Fruit fly (Drosophila melanogaster) whole organism, adult: Measurements from ENCODE around the gene CG32081.
A peak's percentile ranks its signal among the peaks of the same experiment; 100 is the strongest.

ENCODE experiments used
- CG11617 ChIP-seq: fragments of 200-800 bp; sonication (Bioruptor generic); optimal IDR thresholded peaks from 2 replicates; lab custom pipeline; 2017; ENCODE audit warnings: mild to moderate bottlenecking, missing biosample characterization, missing genetic modification reagents, missing genetic modification characterization
- CG12768 ChIP-seq: fragments of 200-800 bp; sonication (Bioruptor generic); optimal IDR thresholded peaks from 2 replicates; lab custom pipeline; 2017; ENCODE audit warnings: missing biosample characterization, missing genetic modification characterization, mild to moderate bottlenecking, moderate library complexity, missing genetic modification reagents
- CG14711 ChIP-seq: fragments of 200-800 bp; sonication (Bioruptor generic); optimal IDR thresholded peaks from 2 replicates; lab custom pipeline; 2018; ENCODE audit warnings: missing biosample characterization, mild to moderate bottlenecking, missing genetic modification characterization, moderate library complexity
- CG1620 ChIP-seq: fragments of 200-800 bp; sonication (Bioruptor generic); optimal IDR thresholded peaks from 2 replicates; lab custom pipeline; 2016; ENCODE audit warnings: missing biosample characterization, missing genetic modification characterization
- CG33017 ChIP-seq: fragments of 200-800 bp; sonication (Bioruptor generic); optimal IDR thresholded peaks from 2 replicates; lab custom pipeline; 2018; ENCODE audit warnings: missing biosample characterization, mild to moderate bottlenecking, missing genetic modification characterization, moderate library complexity
- CG5204 ChIP-seq: fragments of 200-800 bp; sonication (Bioruptor generic); optimal IDR thresholded peaks from 2 replicates; lab custom pipeline; 2016; ENCODE audit warnings: missing biosample characterization, missing genetic modification characterization
- CG7045 ChIP-seq: fragments of 200-800 bp; sonication (Bioruptor generic); optimal IDR thresholded peaks from 2 replicates; lab custom pipeline; 2017; ENCODE audit warnings: missing biosample characterization, mild to moderate bottlenecking, missing genetic modification characterization
- CG7101 ChIP-seq: fragments of 200-800 bp; sonication (Bioruptor generic); optimal IDR thresholded peaks from 2 replicates; lab custom pipeline; 2018; ENCODE audit warnings: missing biosample characterization, mild to moderate bottlenecking, missing genetic modification characterization, moderate library complexity
- Clk ChIP-seq: fragments of 200-800 bp; sonication (Bioruptor generic); optimal IDR thresholded peaks from 2 replicates; lab custom pipeline; 2017; ENCODE audit warnings: missing biosample characterization, missing genetic modification characterization
- Crg-1 ChIP-seq: fragments of 200-800 bp; sonication (Bioruptor generic); optimal IDR thresholded peaks from 2 replicates; lab custom pipeline; 2016; ENCODE audit warnings: missing biosample characterization, missing genetic modification characterization
- Hr96 ChIP-seq: fragments of 200-800 bp; sonication (Bioruptor generic); optimal IDR thresholded peaks from 2 replicates; lab custom pipeline; 2016; ENCODE audit warnings: missing biosample characterization, missing genetic modification characterization
- Mnt ChIP-seq: fragments of 200-800 bp; sonication (Bioruptor generic); optimal IDR thresholded peaks from 2 replicates; lab custom pipeline; 2016; ENCODE audit warnings: missing biosample characterization, mild to moderate bottlenecking, missing genetic modification characterization
- bab1 ChIP-seq: fragments of 200-800 bp; sonication (Bioruptor generic); optimal IDR thresholded peaks from 3 replicates; lab custom pipeline; 2019; ENCODE audit warnings: missing biosample characterization, mild to moderate bottlenecking, missing genetic modification characterization, moderate library complexity
- cic ChIP-seq: fragments of 200-800 bp; sonication (Bioruptor generic); optimal IDR thresholded peaks from 2 replicates; lab custom pipeline; 2017; ENCODE audit warnings: missing biosample characterization, mild to moderate bottlenecking, missing genetic modification characterization, moderate library complexity
- cnc ChIP-seq, 2 experiments: fragments of >200 bp; optimal IDR thresholded peaks; 2 replicates each; lab custom pipeline; 2017
- kay ChIP-seq: fragments of 200-800 bp; sonication (Bioruptor generic); peaks from one replicate; lab custom pipeline; 2016; ENCODE audit warnings: missing biosample characterization, missing genetic modification characterization, borderline replicate concordance
- ovo ChIP-seq: fragments of 200-800 bp; sonication (Bioruptor generic); optimal IDR thresholded peaks from 2 replicates; lab custom pipeline; 2016; ENCODE audit warnings: missing biosample characterization, missing genetic modification characterization
- pad ChIP-seq: fragments of 200-800 bp; sonication (Bioruptor generic); optimal IDR thresholded peaks from 3 replicates; lab custom pipeline; 2017; ENCODE audit warnings: missing biosample characterization, missing genetic modification characterization, mild to moderate bottlenecking, moderate library complexity, missing genetic modification reagents
- tj ChIP-seq: fragments of 200-800 bp; sonication (Bioruptor generic); optimal IDR thresholded peaks from 3 replicates; lab custom pipeline; 2017; ENCODE audit warnings: missing biosample characterization, mild to moderate bottlenecking, missing genetic modification characterization, moderate library complexity
- toe ChIP-seq: fragments of 200-800 bp; sonication (Bioruptor generic); optimal IDR thresholded peaks from 2 replicates; lab custom pipeline; 2016; ENCODE audit warnings: missing biosample characterization, missing genetic modification characterization

CG32081 gene

DNA sequence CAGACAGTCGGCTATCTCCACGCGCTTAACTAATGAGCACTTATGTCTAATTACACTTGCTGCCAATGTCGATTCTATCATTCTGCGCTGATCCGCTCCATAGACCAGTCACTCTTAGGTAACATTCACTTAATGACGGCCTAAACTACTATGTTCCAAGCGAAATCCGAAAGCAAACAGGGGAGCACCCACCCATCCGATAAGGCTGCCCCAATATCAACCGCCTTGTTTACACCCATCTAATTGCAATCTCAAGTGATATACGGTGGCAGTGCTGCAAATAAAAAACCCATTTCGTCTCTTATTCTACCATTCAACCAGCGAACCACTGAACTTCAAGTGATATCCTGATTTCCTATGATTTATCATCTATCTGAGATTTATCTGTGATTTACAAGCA, 22.0 kb downstream of the CG32081 start:
- TF ChIP-seq CG33017, result peak; percentile 40
- TF ChIP-seq toe (GFP tag; lab: Kevin White, UChicago), result no peak
- no peak for TF ChIP-seq bab1 (GFP tag; lab: Kevin White, UChicago)
- peak; percentile 41 for TF ChIP-seq ovo (GFP tag; lab: Kevin White, UChicago)
- TF ChIP-seq CG7045 (GFP tag; lab: Kevin White, UChicago), result peak; percentile 79
- TF ChIP-seq Mnt (GFP tag; lab: Kevin White, UChicago), result peak; percentile 35
- TF ChIP-seq kay, result no peak
- peak; percentile 47 for TF ChIP-seq CG7101
- TF ChIP-seq Clk, result no peak
- peak; percentile 28 for TF ChIP-seq CG5204 (GFP tag; lab: Kevin White, UChicago)
- TF ChIP-seq CG11617, result peak; percentile 25
- no peak for TF ChIP-seq tj (GFP tag; lab: Kevin White, UChicago)
- peak; percentile 71 for TF ChIP-seq cic (GFP tag; lab: Kevin White, UChicago)
- peak; percentile 43 for TF ChIP-seq pad
- TF ChIP-seq CG12768 (GFP tag; lab: Kevin White, UChicago), result peak; percentile 62
- peak; percentile 6 for TF ChIP-seq CG1620
- peak; percentile 65 for TF ChIP-seq Crg-1 (GFP tag; lab: Kevin White, UChicago)
- TF ChIP-seq Hr96 (GFP tag; lab: Kevin White, UChicago), result peak; percentile 2
- peak; percentile 13 for TF ChIP-seq CG14711 (tag; lab: Kevin White, UChicago)
- no peak for TF ChIP-seq cnc (optimal IDR thresholded peaks at IDR 0.05; lab: Kevin White, UChicago)

DNA sequence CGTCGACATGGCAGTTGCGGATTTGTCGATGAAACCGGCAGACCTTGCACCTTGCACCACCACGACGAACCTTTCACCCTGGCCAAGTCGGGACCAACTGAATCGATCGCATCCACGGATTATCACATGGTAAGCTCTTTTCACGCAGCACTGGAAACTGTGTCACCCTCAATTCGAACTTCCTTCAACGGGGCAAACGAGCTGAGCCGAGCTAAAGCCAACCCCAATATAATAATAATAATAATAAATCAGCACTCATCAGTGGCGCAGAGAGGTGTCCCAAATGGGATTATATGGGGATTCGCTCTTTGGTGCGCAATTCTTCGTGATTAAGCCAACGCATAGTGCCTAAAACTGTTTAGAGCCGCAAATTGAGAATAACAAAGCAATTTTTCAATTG, 23.9 kb downstream of the CG32081 start, which contains the start of gene CG43693:
TSS of gene CG43693 (minus strand) at position 101 of the 400 bp plus-strand sequence.
- TF ChIP-seq toe (GFP tag; lab: Kevin White, UChicago), result no peak

DNA sequence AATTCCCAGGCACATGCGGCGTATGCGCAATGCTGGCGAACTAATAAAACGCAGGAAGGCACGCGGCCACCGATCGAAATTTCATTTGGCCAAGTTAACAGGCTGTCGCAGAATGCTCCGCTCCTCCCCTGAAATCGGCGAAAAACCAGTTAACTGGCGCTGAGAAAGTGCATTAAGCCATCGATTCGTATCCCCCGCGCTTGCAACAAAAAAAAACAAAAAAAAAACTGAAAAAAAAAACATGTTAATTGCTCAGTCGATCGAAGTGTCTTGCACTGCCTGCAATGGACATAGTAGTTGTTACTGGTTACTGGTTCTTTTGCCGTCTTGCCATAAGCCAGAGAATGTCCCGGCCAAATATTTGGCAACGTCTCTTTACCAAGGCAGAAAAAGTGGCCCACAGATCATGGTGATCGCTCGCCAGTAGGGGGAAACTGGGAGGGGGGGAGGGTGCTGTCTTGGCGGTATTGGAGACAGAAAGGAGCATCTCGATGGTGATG, 25.4 kb downstream of the CG32081 start:
- TF ChIP-seq CG5204 (GFP tag; lab: Kevin White, UChicago) (no peak), CG1620 (no peak), CG7101 (no peak), tj (GFP tag; lab: Kevin White, UChicago) (no peak), toe (GFP tag; lab: Kevin White, UChicago) (no peak), pad (no peak), Clk (no peak)

DNA sequence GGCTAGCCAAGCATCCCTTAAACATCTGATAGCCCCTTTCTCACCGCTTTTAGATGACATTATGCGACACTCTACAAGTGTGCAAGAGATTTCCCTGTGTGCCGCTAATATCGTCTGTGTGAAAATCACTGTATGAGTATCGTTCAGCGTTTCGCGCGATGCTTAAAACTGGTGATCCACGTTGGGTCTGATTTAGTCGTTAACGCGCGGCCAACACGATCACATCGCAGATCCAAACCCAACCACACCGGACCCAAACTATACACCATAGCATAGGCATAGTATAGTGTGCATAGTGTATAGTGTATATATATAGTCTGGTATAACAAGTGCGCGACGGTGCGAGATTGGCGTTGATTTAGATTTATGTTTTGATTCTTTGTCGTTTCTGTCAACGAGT, 26.5 kb downstream of the CG32081 start, which contains the start of gene CG7888:
TSS of gene CG7888 (plus strand) at position 193 of the 400 bp plus-strand sequence.
- TF ChIP-seq cic (GFP tag; lab: Kevin White, UChicago), result no peak
- TF ChIP-seq pad, result no peak
- TF ChIP-seq CG12768 (GFP tag; lab: Kevin White, UChicago), result peak; percentile 17

DNA sequence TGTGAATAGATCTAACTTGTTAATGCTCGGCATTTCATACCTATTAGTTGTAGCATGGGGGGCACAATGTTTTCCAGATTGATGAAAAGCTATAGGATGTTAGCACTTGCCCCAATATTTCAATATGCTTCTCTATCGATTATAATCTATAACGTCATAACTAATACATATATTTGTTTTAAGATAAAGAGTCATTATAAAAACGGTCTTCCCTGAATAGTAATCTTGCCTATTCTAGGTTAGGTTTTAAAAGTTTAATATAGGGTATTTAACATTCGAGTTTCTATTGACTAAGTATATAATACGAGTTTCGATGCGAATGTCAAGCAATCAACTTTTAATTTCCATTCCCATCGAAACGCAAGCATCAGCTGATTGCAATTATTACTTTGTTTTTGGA, 33.8 kb downstream of the CG32081 start, which contains the start of the genes CG6321 and Blos2:
TSS of gene CG6321 (minus strand) at position 25 of the 400 bp plus-strand sequence.
TSS of gene Blos2 (plus strand) at position 372 of the 400 bp plus-strand sequence.
- peak; percentile 12 for TF ChIP-seq Clk
- TF ChIP-seq Hr96 (GFP tag; lab: Kevin White, UChicago), result peak; percentile 56
- no peak for TF ChIP-seq toe (GFP tag; lab: Kevin White, UChicago)
- peak; percentile 65 for TF ChIP-seq Mnt (GFP tag; lab: Kevin White, UChicago)
- TF ChIP-seq CG12768 (GFP tag; lab: Kevin White, UChicago), result peak; percentile 75
- TF ChIP-seq CG7045 (GFP tag; lab: Kevin White, UChicago), result peak; percentile 69
- TF ChIP-seq CG11617, result peak; percentile 81
- TF ChIP-seq CG1620, result peak; percentile 13
- TF ChIP-seq Crg-1 (GFP tag; lab: Kevin White, UChicago), result peak; percentile 3
- peak; percentile 73 for TF ChIP-seq CG14711 (tag; lab: Kevin White, UChicago)
- TF ChIP-seq bab1 (GFP tag; lab: Kevin White, UChicago), result peak; percentile 90
- TF ChIP-seq ovo (GFP tag; lab: Kevin White, UChicago), result no peak
- peak; percentile 83 for TF ChIP-seq CG7101
- no peak for TF ChIP-seq kay
- TF ChIP-seq pad, result peak; percentile 48
- peak; percentile 54 for TF ChIP-seq tj (GFP tag; lab: Kevin White, UChicago)
- TF ChIP-seq cic (GFP tag; lab: Kevin White, UChicago), result peak; percentile 6
- TF ChIP-seq cnc (optimal IDR thresholded peaks at IDR 0.05; lab: Kevin White, UChicago), result no peak
- no peak for TF ChIP-seq CG5204 (GFP tag; lab: Kevin White, UChicago)
- TF ChIP-seq CG33017, result peak; percentile 87

DNA sequence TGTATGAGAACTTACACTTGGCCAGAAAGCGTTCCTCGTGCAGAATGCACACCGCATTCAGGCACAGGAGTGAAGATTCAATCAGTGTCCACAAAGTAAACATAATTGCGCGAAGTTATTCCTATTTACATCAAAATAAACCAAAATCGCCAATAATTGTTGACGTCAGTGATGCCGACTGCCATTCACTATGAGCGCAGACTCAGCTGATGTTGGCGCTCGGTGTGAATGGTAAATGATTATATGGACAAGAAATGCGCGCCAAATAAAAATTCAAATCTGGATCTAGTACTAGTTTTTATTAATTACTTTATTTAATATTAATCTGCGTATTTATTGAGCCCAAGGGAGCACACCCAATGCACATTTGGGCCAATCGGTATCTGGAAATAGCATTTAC, 35.1 kb downstream of the CG32081 start, which contains the start of gene CG32069:
TSS of gene CG32069 (minus strand) at position 174 of the 400 bp plus-strand sequence.
- no peak for TF ChIP-seq Hr96 (GFP tag; lab: Kevin White, UChicago)
- TF ChIP-seq toe (GFP tag; lab: Kevin White, UChicago), result no peak
- peak; percentile 11 for TF ChIP-seq tj (GFP tag; lab: Kevin White, UChicago)
- TF ChIP-seq CG11617, result no peak
- no peak for TF ChIP-seq CG1620
- TF ChIP-seq CG7045 (GFP tag; lab: Kevin White, UChicago), result no peak
- no peak for TF ChIP-seq CG14711 (tag; lab: Kevin White, UChicago)
- TF ChIP-seq CG7101, result no peak
- peak; percentile 19 for TF ChIP-seq bab1 (GFP tag; lab: Kevin White, UChicago)
- peak; percentile 1 for TF ChIP-seq Mnt (GFP tag; lab: Kevin White, UChicago)
- TF ChIP-seq cnc (optimal IDR thresholded peaks at IDR 0.05; lab: Kevin White, UChicago), result no peak
- no peak for TF ChIP-seq ovo (GFP tag; lab: Kevin White, UChicago)
- TF ChIP-seq kay, result no peak
- TF ChIP-seq Clk, result no peak
- no peak for TF ChIP-seq CG12768 (GFP tag; lab: Kevin White, UChicago)
